Worm (Caenorhabditis elegans): ENCODE measurements around the gene T16G1.6.

DNA sequence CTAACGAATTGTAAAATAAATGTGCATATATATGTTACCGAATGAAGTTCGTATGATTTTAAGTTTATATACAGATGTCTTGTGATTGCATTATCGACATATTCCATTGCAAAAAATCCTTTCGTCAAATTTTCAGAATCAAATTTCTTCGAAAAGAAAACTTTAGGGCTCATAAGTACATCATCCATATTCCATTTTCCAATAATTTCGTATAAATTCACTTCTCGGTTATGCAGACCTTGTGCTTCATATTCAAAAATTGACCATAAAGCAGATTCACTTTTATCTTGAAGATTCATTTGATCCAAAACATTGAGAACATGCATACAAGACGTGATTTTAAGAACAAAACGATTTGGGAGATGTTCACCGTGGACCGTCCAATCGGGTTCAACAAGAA lies 6.4 kb upstream of the T16G1.6 start:
- TF ChIP-seq nhr-77 (tag; optimal IDR thresholded peaks at IDR 0.05): no peak
- TF ChIP-seq fkh-10 (GFP tag; optimal IDR thresholded peaks at IDR 0.05): no peak
- no peak for TF ChIP-seq dve-1 (tag; optimal IDR thresholded peaks at IDR 0.05; ENCODE audit: insufficient read depth)
- TF ChIP-seq cey-2 (tag; optimal IDR thresholded peaks at IDR 0.05; ENCODE audit: borderline replicate concordance, insufficient read depth): no peak
- TF ChIP-seq hlh-11 (tag; optimal IDR thresholded peaks at IDR 0.05): no peak
- TF ChIP-seq nhr-102 (tag; optimal IDR thresholded peaks at IDR 0.05): no peak
- TF ChIP-seq F44E2.7 (GFP tag; IDR thresholded peaks at IDR 0.05): no peak
- TF ChIP-seq ZK546.5 (tag; optimal IDR thresholded peaks at IDR 0.05): no peak
- no peak for TF ChIP-seq aly-2 (tag; optimal IDR thresholded peaks at IDR 0.05)
- TF ChIP-seq lin-1 (GFP tag; IDR thresholded peaks at IDR 0.05): no peak

All from whole organism, L4 larva.